Worm (Caenorhabditis elegans): ENCODE data around the gene F47B10.5.

DNA sequence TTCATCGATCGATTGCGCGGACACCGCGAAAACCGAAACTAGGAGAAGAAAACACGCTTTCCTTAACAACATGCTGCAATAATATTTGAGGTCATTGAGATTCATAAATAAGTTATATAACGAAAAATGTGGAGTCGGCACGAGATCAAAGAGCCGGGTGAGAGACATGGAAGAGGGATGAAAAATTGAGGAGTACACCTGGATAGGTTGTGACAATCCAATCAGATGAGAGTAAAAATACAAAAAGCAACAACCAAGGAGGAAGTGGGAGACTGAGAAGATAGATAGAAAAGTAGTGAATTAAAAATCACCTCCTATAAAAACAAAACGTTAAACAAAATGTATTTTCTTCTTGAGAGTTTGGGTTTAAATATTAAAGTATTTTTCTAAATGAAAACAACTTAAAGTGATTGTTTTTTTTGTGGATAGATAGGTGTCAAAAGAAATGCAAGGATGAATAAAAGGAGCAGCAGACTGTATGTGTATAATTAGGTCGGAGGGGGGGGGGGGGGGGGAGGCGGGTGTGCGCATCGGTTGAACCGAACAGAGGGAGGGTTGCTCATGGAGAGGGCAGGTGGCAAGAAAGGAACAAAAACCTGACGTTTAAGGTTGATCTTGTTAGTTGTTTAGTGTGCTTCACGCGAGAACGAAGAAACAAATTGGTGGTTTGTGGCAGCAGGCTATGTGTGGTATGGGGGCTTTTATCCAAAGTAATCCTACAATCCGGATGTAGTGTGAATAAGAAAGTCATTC, 45.6 kb downstream of the F47B10.5 start, which contains the start of gene C05A9.2:
- TF ChIP-seq nhr-25 (tag; optimal IDR thresholded peaks at IDR 0.05; ENCODE audit: borderline replicate concordance, insufficient read depth): no peak
- no peak for TF ChIP-seq mxl-3 (GFP tag; optimal IDR thresholded peaks at IDR 0.05)
- TF ChIP-seq mep-1 (tag; optimal IDR thresholded peaks at IDR 0.05): no peak
- no peak for TF ChIP-seq daf-8 (GFP tag; IDR thresholded peaks at IDR 0.05)
- TF ChIP-seq nhr-11 (tag; optimal IDR thresholded peaks at IDR 0.05): no peak
- TF ChIP-seq F10B5.3 (tag; optimal IDR thresholded peaks at IDR 0.05): no peak
- TF ChIP-seq unc-39 (tag; optimal IDR thresholded peaks at IDR 0.05): no peak
- no peak for TF ChIP-seq snpc-4 (tag; optimal IDR thresholded peaks at IDR 0.05)

All from whole organism, L4 larva.